Worm (Caenorhabditis elegans) whole organism, L2 larva: ENCODE measurements around the gene ufc-1.

Source experiments
- F13H6.1 ChIP-seq: sonication (generic microtip); optimal IDR thresholded peaks from 2 replicates; lab custom pipeline; 2016; ENCODE audit warnings: missing genetic modification characterization, missing compliant biosample characterization
- R02D3.7 ChIP-seq: fragments of 150-350 bp; optimal IDR thresholded peaks from 2 replicates; lab custom pipeline; 2014; ENCODE audit warnings: missing biosample characterization, missing genetic modification characterization
- Y55F3AM.14 ChIP-seq: fragments of 200-800 bp; sonication (Bioruptor generic); optimal IDR thresholded peaks from 2 replicates; lab custom pipeline; 2018; ENCODE audit warnings: mild to moderate bottlenecking, missing genetic modification characterization, missing compliant biosample characterization
- aly-2 ChIP-seq: fragments of 150-350 bp; optimal IDR thresholded peaks from 2 replicates; lab custom pipeline; 2014; ENCODE audit warnings: missing biosample characterization, missing genetic modification characterization
- ama-1 ChIP-seq: fragments of 150-350 bp; optimal IDR thresholded peaks from 2 replicates; lab custom pipeline; 2018; ENCODE audit warnings: inconsistent platforms
- blmp-1 ChIP-seq: sonication (generic microtip); optimal IDR thresholded peaks from 2 replicates; lab custom pipeline; 2017; ENCODE audit warnings: missing genetic modification characterization, mild to moderate bottlenecking, missing compliant biosample characterization, antibody characterized with exemption, moderate library complexity; ENCODE audit not compliant: insufficient read depth
- ceh-16 ChIP-seq: fragments of 150-350 bp; optimal IDR thresholded peaks from 2 replicates; lab custom pipeline; 2014; ENCODE audit warnings: missing biosample characterization, missing genetic modification characterization
- crh-2 ChIP-seq: sonication (generic microtip); optimal IDR thresholded peaks from 2 replicates; lab custom pipeline; 2017; ENCODE audit warnings: missing biosample characterization, missing genetic modification characterization
- dmd-4 ChIP-seq: sonication (generic microtip); optimal IDR thresholded peaks from 2 replicates; lab custom pipeline; 2017; ENCODE audit warnings: missing biosample characterization, missing genetic modification characterization
- egl-27 ChIP-seq: sonication (generic microtip); optimal IDR thresholded peaks from 3 replicates; lab custom pipeline; 2017; ENCODE audit warnings: missing biosample characterization, missing genetic modification reagents, missing genetic modification characterization
- elt-1 ChIP-seq: fragments of 150-350 bp; optimal IDR thresholded peaks from 2 replicates; lab custom pipeline; 2014; ENCODE audit warnings: missing biosample characterization, missing genetic modification characterization
- fos-1 ChIP-seq: fragments of 150-350 bp; optimal IDR thresholded peaks from 2 replicates; lab custom pipeline; 2014; ENCODE audit warnings: missing biosample characterization, missing genetic modification characterization
- gmeb-1 ChIP-seq: fragments of 150-350 bp; optimal IDR thresholded peaks from 2 replicates; lab custom pipeline; 2014; ENCODE audit warnings: missing biosample characterization, missing genetic modification characterization
- lin-11 ChIP-seq: fragments of 150-350 bp; sonication (generic microtip); optimal IDR thresholded peaks from 2 replicates; lab custom pipeline; 2014; ENCODE audit warnings: missing biosample characterization, missing genetic modification characterization, inconsistent platforms, mixed read lengths
- lin-13 ChIP-seq: fragments of 150-350 bp; optimal IDR thresholded peaks from 2 replicates; lab custom pipeline; 2014; ENCODE audit warnings: missing biosample characterization, missing genetic modification reagents, missing genetic modification characterization
- lsy-2 ChIP-seq, 2 experiments: fragments of 150-350 bp in 1 of 2; sonication (generic microtip) in 1 of 2; optimal IDR thresholded peaks; 2 replicates each; lab custom pipeline; 2014 to 2017; ENCODE audit warnings: missing biosample characterization in 2 of 2, missing genetic modification characterization in 2 of 2
- mab-5 ChIP-seq: fragments of 150-350 bp; optimal IDR thresholded peaks from 2 replicates; lab custom pipeline; 2014; ENCODE audit warnings: missing biosample characterization, missing genetic modification characterization
- mbf-1 ChIP-seq: sonication (generic microtip); optimal IDR thresholded peaks from 2 replicates; lab custom pipeline; 2017; ENCODE audit warnings: missing biosample characterization, missing genetic modification characterization
- mdl-1 ChIP-seq, 2 experiments: fragments of 150-350 bp in 1 of 2; sonication (generic microtip) in 1 of 2; optimal IDR thresholded peaks; 2 replicates each; lab custom pipeline; 2017; ENCODE audit warnings: missing biosample characterization in 2 of 2, missing genetic modification characterization in 2 of 2
- nhr-11 ChIP-seq: fragments of 150-350 bp; optimal IDR thresholded peaks from 2 replicates; lab custom pipeline; 2014; ENCODE audit warnings: missing biosample characterization, missing genetic modification characterization
- nhr-12 ChIP-seq: fragments of 150-350 bp; optimal IDR thresholded peaks from 2 replicates; lab custom pipeline; 2014; ENCODE audit warnings: missing biosample characterization, missing genetic modification characterization
- nhr-129 ChIP-seq: fragments of 150-350 bp; optimal IDR thresholded peaks from 2 replicates; lab custom pipeline; 2014; ENCODE audit warnings: missing biosample characterization, missing genetic modification characterization
- nhr-21 ChIP-seq: fragments of 150-350 bp; optimal IDR thresholded peaks from 2 replicates; lab custom pipeline; 2014; ENCODE audit warnings: missing biosample characterization, missing genetic modification characterization
- nhr-237 ChIP-seq: fragments of 150-350 bp; optimal IDR thresholded peaks from 2 replicates; lab custom pipeline; 2014; ENCODE audit warnings: missing biosample characterization, missing genetic modification characterization
- nhr-6 ChIP-seq: fragments of 150-350 bp; optimal IDR thresholded peaks from 2 replicates; lab custom pipeline; 2014; ENCODE audit warnings: missing biosample characterization, missing genetic modification characterization
- sem-4 ChIP-seq: fragments of 150-350 bp; optimal IDR thresholded peaks from 2 replicates; lab custom pipeline; 2014; ENCODE audit warnings: missing biosample characterization, missing genetic modification reagents, missing genetic modification characterization
- skn-1 ChIP-seq: sonication (generic microtip); optimal IDR thresholded peaks from 2 replicates; lab custom pipeline; 2017; ENCODE audit warnings: missing biosample characterization, missing genetic modification characterization
- sma-3 ChIP-seq: sonication (generic microtip); optimal IDR thresholded peaks from 2 replicates; lab custom pipeline; 2016; ENCODE audit warnings: missing genetic modification reagents, missing genetic modification characterization, missing compliant biosample characterization
- sma-9 ChIP-seq, 2 experiments: fragments of 150-350 bp in 1 of 2; sonication (generic microtip) in 1 of 2; optimal IDR thresholded peaks; 2 replicates each; lab custom pipeline; 2014 to 2016; ENCODE audit warnings: missing genetic modification characterization in 2 of 2, mild to moderate bottlenecking in 1 of 2, missing biosample characterization in 1 of 2, missing compliant biosample characterization in 1 of 2, missing genetic modification reagents in 1 of 2, moderate library complexity in 1 of 2
- snpc-4 ChIP-seq: fragments of 150-350 bp; optimal IDR thresholded peaks from 2 replicates; lab custom pipeline; 2014; ENCODE audit warnings: missing biosample characterization, missing genetic modification characterization
- unc-55 ChIP-seq: fragments of 150-350 bp; sonication (generic microtip); optimal IDR thresholded peaks from 3 replicates; lab custom pipeline; 2014; ENCODE audit warnings: missing biosample characterization, missing genetic modification reagents, missing genetic modification characterization
- unc-62 ChIP-seq: fragments of 150-350 bp; optimal IDR thresholded peaks from 2 replicates; lab custom pipeline; 2014; ENCODE audit warnings: missing biosample characterization, missing genetic modification reagents, missing genetic modification characterization
- ztf-1 ChIP-seq: fragments of 200-800 bp; sonication (Bioruptor generic); conservative IDR thresholded peaks from 2 replicates; pipeline ENCODE4 v1.3.6; 2022; ENCODE audit warnings: missing genetic modification characterization, missing compliant biosample characterization
- ztf-11 ChIP-seq: sonication (generic microtip); optimal IDR thresholded peaks from 2 replicates; lab custom pipeline; 2017; ENCODE audit warnings: missing biosample characterization, missing genetic modification characterization

Gene ufc-1

DNA sequence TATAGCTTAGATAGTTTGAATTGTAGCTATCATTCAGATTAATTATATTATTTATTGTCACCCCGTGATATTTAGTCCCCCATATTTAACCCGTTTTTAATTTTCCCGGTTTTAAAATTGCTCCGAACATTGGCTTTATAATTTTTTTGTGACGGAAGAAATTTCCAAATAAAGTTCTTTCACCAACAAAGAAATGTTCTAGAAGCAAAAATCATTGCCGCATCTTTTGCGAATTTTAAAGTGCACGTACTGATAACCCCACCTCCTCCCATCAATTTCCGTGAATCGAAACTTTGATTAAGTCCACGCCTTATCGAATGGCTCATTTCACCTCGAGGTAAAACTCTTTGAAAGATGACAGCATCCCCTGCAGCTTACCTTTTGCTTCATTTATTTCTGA lies 6.6 kb upstream of the ufc-1 start, which contains the start of gene C40H1.7:
Gene C40H1.7 (plus strand): TSS at position 301 of the 400 bp plus-strand sequence.
- TF ChIP-seq nhr-6 (tag; lab: Kevin White, UChicago): no peak
- no peak for TF ChIP-seq nhr-129 (tag; lab: Kevin White, UChicago)
- no peak for TF ChIP-seq ztf-1 (GFP tag; lab: Robert Waterston, UW)
- TF ChIP-seq nhr-12 (tag; lab: Kevin White, UChicago): no peak
- no peak for TF ChIP-seq nhr-11 (tag; lab: Kevin White, UChicago)

DNA sequence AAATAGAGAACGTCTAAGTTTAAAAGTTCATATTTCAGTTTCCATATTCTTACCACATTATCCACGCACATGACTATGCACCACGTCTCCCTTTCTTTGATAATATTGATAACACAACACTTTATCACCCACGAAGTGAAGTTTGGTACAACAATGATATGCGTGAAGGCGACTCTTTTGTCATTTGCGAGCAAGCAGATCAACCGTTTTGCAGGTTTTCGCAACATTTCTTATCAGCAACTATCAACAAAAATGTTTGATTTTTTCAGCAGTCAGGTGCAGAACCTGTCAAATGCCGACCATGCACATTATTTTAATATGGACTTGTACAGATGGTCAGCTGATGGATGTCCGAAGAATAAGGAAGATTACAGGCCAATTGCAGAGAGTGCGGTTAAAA lies 4.8 kb upstream of the ufc-1 start:
- TF ChIP-seq snpc-4: no peak
- no peak for TF ChIP-seq unc-55 (GFP tag; lab: Kevin White, UChicago)
- no peak for TF ChIP-seq mab-5 (tag; lab: Kevin White, UChicago)
- peak; percentile 34 for TF ChIP-seq sma-3 (GFP tag; lab: Kevin White, UChicago)
- TF ChIP-seq nhr-6 (tag; lab: Kevin White, UChicago): no peak
- peak; percentile 87 for TF ChIP-seq crh-2 (tag; lab: Kevin White, UChicago)
- TF ChIP-seq R02D3.7 (tag; lab: Kevin White, UChicago): no peak
- TF ChIP-seq sma-9 (GFP tag; optimal IDR thresholded peaks at IDR 0.05; lab: Kevin White, UChicago): peak; percentile 72
- TF ChIP-seq sma-9 (tag; optimal IDR thresholded peaks at IDR 0.05; lab: Kevin White, UChicago): no peak
- no peak for TF ChIP-seq ama-1
- no peak for TF ChIP-seq nhr-237
- no peak for TF ChIP-seq sem-4 (tag; lab: Kevin White, UChicago)
- peak; percentile 12 for TF ChIP-seq F13H6.1
- no peak for TF ChIP-seq aly-2 (tag; lab: Kevin White, UChicago)
- TF ChIP-seq gmeb-1 (tag; lab: Kevin White, UChicago): peak; percentile 44
- TF ChIP-seq skn-1 (tag; lab: Kevin White, UChicago): no peak
- TF ChIP-seq mdl-1 (tag; optimal IDR thresholded peaks at IDR 0.05; lab: Kevin White, UChicago): no peak
- peak; percentile 93 for TF ChIP-seq fos-1 (tag; lab: Kevin White, UChicago)
- no peak for TF ChIP-seq nhr-129 (tag; lab: Kevin White, UChicago)

DNA sequence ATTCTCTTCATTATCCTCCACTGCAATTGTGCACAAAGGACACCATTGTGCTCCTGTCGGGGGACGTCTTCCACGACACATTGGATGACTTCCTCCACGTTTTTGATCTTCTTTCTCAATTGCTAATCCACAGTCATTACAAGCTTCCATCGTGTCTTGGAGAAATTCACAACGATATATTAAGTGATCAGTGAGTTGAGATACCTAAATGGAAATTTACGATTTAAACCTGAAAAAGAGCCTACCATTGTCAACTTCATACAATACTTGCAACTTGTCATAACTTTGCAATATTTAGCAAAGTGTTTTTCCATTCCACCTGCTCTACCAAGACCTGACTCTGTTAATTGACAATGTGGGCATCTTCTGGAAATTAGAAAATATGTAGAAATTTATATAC lies 3.4 kb upstream of the ufc-1 start:
- no peak for TF ChIP-seq ama-1
- TF ChIP-seq lsy-2 (tag; optimal IDR thresholded peaks at IDR 0.05; lab: Kevin White, UChicago): no peak
- no peak for TF ChIP-seq mbf-1 (tag; lab: Kevin White, UChicago)

DNA sequence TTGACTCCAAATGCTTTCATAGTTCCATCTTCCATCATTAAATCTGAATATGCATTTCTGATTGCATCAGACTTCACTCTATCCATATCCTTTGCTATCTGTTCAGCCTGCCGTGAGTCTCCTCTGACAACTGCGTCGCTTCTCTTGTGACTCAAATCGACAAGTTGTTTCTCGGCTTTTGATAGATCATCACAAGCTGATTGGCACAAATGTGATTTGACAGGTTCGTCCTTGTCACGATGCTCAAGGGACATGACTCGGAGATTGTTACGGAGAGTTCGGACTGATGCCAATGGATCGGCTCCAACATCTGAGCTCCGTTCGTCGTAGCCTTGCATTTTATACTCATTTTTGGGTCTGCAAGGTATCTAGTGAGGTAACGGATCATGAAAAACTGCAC lies 2.6 kb upstream of the ufc-1 start:
- TF ChIP-seq Y55F3AM.14 (GFP tag; lab: Kevin White, UChicago) (no peak), elt-1 (no peak), snpc-4 (no peak), unc-62 (GFP tag; lab: Kevin White, UChicago) (no peak), lin-11 (tag; lab: Kevin White, UChicago) (no peak), dmd-4 (tag; lab: Kevin White, UChicago) (no peak), mab-5 (tag; lab: Kevin White, UChicago) (no peak), lsy-2 (tag; optimal IDR thresholded peaks at IDR 0.05; lab: Kevin White, UChicago) (peak in 1 of 2 experiments; percentile 13), nhr-237 (no peak), nhr-6 (tag; lab: Kevin White, UChicago) (no peak), mdl-1 (tag; optimal IDR thresholded peaks at IDR 0.05; lab: Kevin White, UChicago) (no peak), nhr-129 (tag; lab: Kevin White, UChicago) (peak; percentile 73)

DNA sequence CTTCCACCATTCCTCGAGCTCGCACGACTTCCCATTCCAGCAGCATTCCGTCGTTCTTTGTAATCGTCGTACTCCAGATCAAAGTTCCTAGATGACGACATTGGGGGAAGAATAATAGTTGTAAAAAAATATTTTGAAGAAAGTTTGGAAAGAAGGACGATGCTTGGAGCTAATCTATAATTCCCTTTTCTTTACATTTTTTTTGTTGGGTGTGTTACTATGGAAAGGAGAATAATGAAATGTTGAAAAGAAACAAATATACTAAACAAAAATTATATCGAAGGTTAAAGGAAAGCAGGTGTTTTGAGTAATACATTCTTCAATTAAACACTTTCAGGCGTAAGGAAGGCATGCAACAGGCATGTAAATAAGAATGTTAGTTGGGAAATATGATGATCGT lies 2.0 kb upstream of the ufc-1 start, which contains the start of gene C40H1.3:
Gene C40H1.3 (minus strand): TSS at position 101 of the 400 bp plus-strand sequence.
- TF ChIP-seq nhr-21: no peak
- TF ChIP-seq ama-1: no peak
- no peak for TF ChIP-seq elt-1
- TF ChIP-seq ceh-16 (tag; lab: Kevin White, UChicago): no peak
- TF ChIP-seq fos-1 (tag; lab: Kevin White, UChicago): no peak
- no peak for TF ChIP-seq skn-1 (tag; lab: Kevin White, UChicago)
- no peak for TF ChIP-seq F13H6.1
- no peak for TF ChIP-seq blmp-1 (tag; lab: Kevin White, UChicago)
- no peak for TF ChIP-seq sma-3 (GFP tag; lab: Kevin White, UChicago)
- no peak for TF ChIP-seq mab-5 (tag; lab: Kevin White, UChicago)
- TF ChIP-seq lin-11 (tag; lab: Kevin White, UChicago): no peak
- TF ChIP-seq sma-9 (GFP tag; optimal IDR thresholded peaks at IDR 0.05; lab: Kevin White, UChicago): no peak
- no peak for TF ChIP-seq sma-9 (tag; optimal IDR thresholded peaks at IDR 0.05; lab: Kevin White, UChicago)
- TF ChIP-seq lin-13 (GFP tag; lab: Kevin White, UChicago): no peak
- no peak for TF ChIP-seq nhr-11 (tag; lab: Kevin White, UChicago)
- no peak for TF ChIP-seq gmeb-1 (tag; lab: Kevin White, UChicago)
- no peak for TF ChIP-seq nhr-129 (tag; lab: Kevin White, UChicago)
- no peak for TF ChIP-seq egl-27 (tag; lab: Kevin White, UChicago)
- TF ChIP-seq Y55F3AM.14 (GFP tag; lab: Kevin White, UChicago): no peak
- TF ChIP-seq ztf-1 (GFP tag; lab: Robert Waterston, UW): no peak
- TF ChIP-seq ztf-11: no peak
- TF ChIP-seq, all 48 proteins: peak for 0
